Fruit fly (Drosophila melanogaster): Measurements from ENCODE around the gene Mitofilin.

The Mitofilin gene

dm6 chr3R:22049134-22049796 lies 26.1 kb upstream of the Mitofilin start (continued):
- TF ChIP-seq btn (GFP tag; optimal IDR thresholded peaks at IDR 0.05) (peak; percentile 30), Hand (GFP tag; optimal IDR thresholded peaks at IDR 0.05) (peak; percentile 82), chinmo (GFP tag; IDR thresholded peaks at IDR 0.05; ENCODE audit: partially characterized antibody) (0 out of 4 replicates have a peak, but pooled peaks have one; percentile 49), Atf3 (GFP tag; optimal IDR thresholded peaks at IDR 0.05) (peak; percentile 60), Trl (optimal IDR thresholded peaks at IDR 0.05) (no peak), Trl (GFP tag; optimal IDR thresholded peaks at IDR 0.05) (peak; percentile 67), Mad (GFP tag; optimal IDR thresholded peaks at IDR 0.05) (peak; percentile 52), CG8281 (tag; optimal IDR thresholded peaks at IDR 0.05) (peak; percentile 45), CG5180 (GFP tag; optimal IDR thresholded peaks at IDR 0.05) (peak; percentile 59), CG3726 (GFP tag; IDR thresholded peaks at IDR 0.05) (0 out of 3 replicates have a peak, but pooled peaks have one; percentile 65), pb (GFP tag; optimal IDR thresholded peaks at IDR 0.05) (peak; percentile 64), CG14050 (GFP tag; IDR thresholded peaks at IDR 0.05) (peak; percentile 77), chif (GFP tag; optimal IDR thresholded peaks at IDR 0.05) (peak; percentile 78 to 80), trh (GFP tag; optimal IDR thresholded peaks at IDR 0.05) (peak; percentile 32), CG4328 (GFP tag; optimal IDR thresholded peaks at IDR 0.05) (peak; percentile 40), CG10431 (GFP tag; optimal IDR thresholded peaks at IDR 0.05) (peak; percentile 13), vfl (GFP tag; optimal IDR thresholded peaks at IDR 0.05) (peak; percentile 33), CG16863 (GFP tag; optimal IDR thresholded peaks at IDR 0.05) (peak; percentile 70), CG10274 (GFP tag; optimal IDR thresholded peaks at IDR 0.05) (peak; percentile 45), prd (optimal IDR thresholded peaks at IDR 0.05) (no peak), prd (GFP tag; IDR thresholded peaks at IDR 0.05) (peak; percentile 89), HLH54F (GFP tag; optimal IDR thresholded peaks at IDR 0.05) (peak; percentile 71), CG5953 (GFP tag; IDR thresholded peaks at IDR 0.05) (peak; percentile 79), her (GFP tag; optimal IDR thresholded peaks at IDR 0.05) (peak; percentile 69), sna (GFP tag; IDR thresholded peaks at IDR 0.05; ENCODE audit: partially characterized antibody) (no peak), ttk (GFP tag; IDR thresholded peaks at IDR 0.05) (peak; percentile 85), da (GFP tag; optimal IDR thresholded peaks at IDR 0.05) (peak; percentile 73), CG2202 (tag; optimal IDR thresholded peaks at IDR 0.05) (peak; percentile 47), CG12155 (GFP tag; optimal IDR thresholded peaks at IDR 0.05) (peak; percentile 66), CG14710 (tag; optimal IDR thresholded peaks at IDR 0.05) (peak; percentile 62), dpn (GFP tag; optimal IDR thresholded peaks at IDR 0.05) (peak; percentile 80 to 85), CG11093 (GFP tag; IDR thresholded peaks at IDR 0.05) (peak; percentile 82), nerfin-2 (GFP tag; IDR thresholded peaks at IDR 0.05; ENCODE audit: partially characterized antibody) (no peak), Bteb2 (GFP tag; optimal IDR thresholded peaks at IDR 0.05) (peak; percentile 77), ewg (GFP tag; optimal IDR thresholded peaks at IDR 0.05) (peak; percentile 63), GATAe (GFP tag; conservative IDR thresholded peaks at IDR 0.05) (peak; percentile 46; the same call in 1 of the 2 replicates), gfzf (GFP tag; optimal IDR thresholded peaks at IDR 0.05) (no peak), NfI (GFP tag; optimal IDR thresholded peaks at IDR 0.05) (peak; percentile 72), CG7963 (GFP tag; IDR thresholded peaks at IDR 0.05; ENCODE audit: partially characterized antibody) (no peak), bcd (GFP tag; optimal IDR thresholded peaks at IDR 0.05) (peak; percentile 76), Hey (tag; optimal IDR thresholded peaks at IDR 0.05) (peak; percentile 82), gce (GFP tag; IDR thresholded peaks at IDR 0.05) (0 out of 3 replicates have a peak, but pooled peaks have one; percentile 38), CG9727 (GFP tag; optimal IDR thresholded peaks at IDR 0.05) (peak; percentile 80), toy (GFP tag; IDR thresholded peaks at IDR 0.05) (0 out of 2 replicates have a peak, but pooled peaks have one; percentile 28), Mes4 (GFP tag; optimal IDR thresholded peaks at IDR 0.05) (peak; percentile 31), CG1832 (GFP tag; optimal IDR thresholded peaks at IDR 0.05) (no peak), CG4282 (GFP tag; optimal IDR thresholded peaks at IDR 0.05) (no peak), maf-S (GFP tag; optimal IDR thresholded peaks at IDR 0.05) (peak; percentile 77), CG1529 (GFP tag; optimal IDR thresholded peaks at IDR 0.05) (peak; percentile 75), ac (GFP tag; optimal IDR thresholded peaks at IDR 0.05) (peak; percentile 22)

All from whole organism, embryonic.